Worm (Caenorhabditis elegans): Measurements from ENCODE around the gene Y75B12B.10.

DNA sequence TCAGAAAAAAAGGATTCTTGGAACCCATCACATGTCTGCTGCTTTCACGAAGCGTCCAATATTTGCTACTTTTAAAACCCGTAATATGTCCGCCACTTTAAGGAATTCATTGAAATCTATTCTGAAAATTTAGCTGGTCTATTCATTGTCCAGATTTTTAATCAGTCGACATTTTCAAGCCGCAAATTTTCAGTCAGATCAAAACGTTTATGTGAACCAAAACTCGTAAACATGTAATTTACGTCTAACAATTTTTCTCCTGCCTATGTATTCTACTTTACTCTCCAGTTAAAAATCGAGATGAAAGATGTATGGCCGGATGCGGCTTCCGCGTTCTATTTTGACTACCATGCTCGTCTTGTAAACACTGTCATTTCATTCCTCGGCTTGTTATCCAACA, 1.9 kb upstream of the Y75B12B.10 start, which contains the start of gene srw-1:
- TF ChIP-seq flt-1 (GFP tag; IDR thresholded peaks at IDR 0.05) (no peak), ztf-29 (GFP tag; IDR thresholded peaks at IDR 0.05) (no peak), klf-2 (GFP tag; conservative IDR thresholded peaks at IDR 0.05) (no peak)
